Fruit fly (Drosophila melanogaster) whole organism, prepupa: Measurements from ENCODE around the gene Ir7e.

Experiments
- Blimp-1 ChIP-seq: fragments of 200-800 bp; sonication (Bioruptor generic); optimal IDR thresholded peaks from 3 replicates; lab custom pipeline; 2017; ENCODE audit warnings: missing biosample characterization, missing genetic modification characterization, mild to moderate bottlenecking, moderate library complexity, missing genetic modification reagents
- CG10631 ChIP-seq: fragments of 200-800 bp; sonication (Bioruptor generic); optimal IDR thresholded peaks from 2 replicates; lab custom pipeline; 2016; ENCODE audit warnings: missing biosample characterization, missing genetic modification characterization
- CG11762 ChIP-seq: fragments of 200-800 bp; sonication (Bioruptor generic); optimal IDR thresholded peaks from 3 replicates; lab custom pipeline; 2016; ENCODE audit warnings: missing biosample characterization, missing genetic modification characterization; ENCODE audit not compliant: insufficient read depth
- CG11902 ChIP-seq: fragments of 200-800 bp; sonication (Bioruptor generic); optimal IDR thresholded peaks from 3 replicates; lab custom pipeline; 2016; ENCODE audit warnings: missing biosample characterization, missing genetic modification characterization
- CG3032 ChIP-seq: fragments of 200-800 bp; optimal IDR thresholded peaks from 2 replicates; lab custom pipeline; 2019; ENCODE audit warnings: missing biosample characterization, mild to moderate bottlenecking, missing genetic modification characterization, moderate library complexity
- CG6792 ChIP-seq: fragments of 200-800 bp; sonication (Bioruptor generic); optimal IDR thresholded peaks from 3 replicates; lab custom pipeline; 2016; ENCODE audit warnings: missing biosample characterization, missing genetic modification characterization
- CG8119 ChIP-seq: fragments of 200-800 bp; sonication (Bioruptor generic); IDR thresholded peaks from 3 replicates; pipeline ENCODE4 v1.3.6; 2022; ENCODE audit warnings: missing biosample characterization, missing genetic modification characterization
- Eip75B ChIP-seq: fragments of 200-800 bp; sonication (Bioruptor generic); optimal IDR thresholded peaks from 3 replicates; lab custom pipeline; 2016; ENCODE audit warnings: missing biosample characterization, missing genetic modification characterization
- Eip93F ChIP-seq: fragments of 200-800 bp; sonication (Bioruptor generic); optimal IDR thresholded peaks from 2 replicates; lab custom pipeline; 2016; ENCODE audit warnings: missing biosample characterization, mild to moderate bottlenecking, missing genetic modification characterization
- Hr39 ChIP-seq: fragments of 200-800 bp; sonication (Bioruptor generic); optimal IDR thresholded peaks from 2 replicates; lab custom pipeline; 2016; ENCODE audit warnings: missing biosample characterization, missing genetic modification characterization
- Sox102F ChIP-seq: fragments of 200-800 bp; sonication (Bioruptor generic); optimal IDR thresholded peaks from 2 replicates; lab custom pipeline; 2016; ENCODE audit warnings: missing biosample characterization, mild to moderate bottlenecking, missing genetic modification characterization
- dsx ChIP-seq: fragments of 200-800 bp; optimal IDR thresholded peaks from 3 replicates; lab custom pipeline; 2019; ENCODE audit warnings: missing biosample characterization, mild to moderate bottlenecking, missing genetic modification characterization, moderate library complexity; ENCODE audit not compliant: poor library complexity, severe bottlenecking
- eg ChIP-seq: fragments of 200-800 bp; sonication (Bioruptor generic); IDR thresholded peaks from 3 replicates; pipeline ENCODE4 v1.3.6; 2022; ENCODE audit warnings: missing biosample characterization, missing genetic modification characterization
- esn ChIP-seq: fragments of 200-800 bp; sonication (Bioruptor generic); optimal IDR thresholded peaks from 2 replicates; lab custom pipeline; 2016; ENCODE audit warnings: missing biosample characterization, mild to moderate bottlenecking, missing genetic modification characterization, moderate library complexity

DNA sequence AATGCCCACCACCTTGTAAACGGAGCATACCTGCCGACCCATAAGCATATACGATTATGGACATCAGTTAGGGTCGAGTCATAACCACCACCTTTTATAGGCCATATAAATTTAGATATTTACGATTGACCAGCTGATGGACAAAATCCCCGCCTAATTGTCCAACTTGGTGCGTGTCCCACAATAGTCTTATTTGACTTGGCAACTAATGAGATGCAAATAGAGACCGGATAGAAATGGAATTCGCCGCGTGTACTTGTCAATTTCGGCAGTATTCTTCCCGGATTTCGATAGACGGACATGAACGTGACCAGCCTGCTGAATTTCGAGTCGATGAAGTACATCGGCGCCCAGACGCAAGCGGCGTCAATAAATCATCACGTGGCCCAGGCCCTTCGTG is 2.9 kb upstream of the Ir7e start, which contains the start of gene Ir7g:
- TF ChIP-seq dsx (GFP tag; lab: Kevin White, UChicago): no peak
- TF ChIP-seq eg (GFP tag; lab: Robert Waterston, UW): no peak
- no peak for TF ChIP-seq Sox102F (GFP tag; lab: Kevin White, UChicago)
- no peak for TF ChIP-seq CG11762 (GFP tag; lab: Kevin White, UChicago)
- TF ChIP-seq CG6792: no peak
- TF ChIP-seq Blimp-1 (GFP tag; lab: Kevin White, UChicago): no peak
- no peak for TF ChIP-seq Hr39 (GFP tag; lab: Kevin White, UChicago)
- no peak for TF ChIP-seq Eip75B (GFP tag; lab: Kevin White, UChicago)
- TF ChIP-seq esn: no peak
- TF ChIP-seq Eip93F (GFP tag; lab: Kevin White, UChicago): no peak
- TF ChIP-seq CG11902 (GFP tag; lab: Kevin White, UChicago): no peak
- TF ChIP-seq CG8119 (GFP tag; lab: Robert Waterston, UW): no peak
- no peak for TF ChIP-seq CG3032 (tag; lab: Kevin White, UChicago)
- TF ChIP-seq CG10631 (GFP tag; lab: Kevin White, UChicago): no peak
